Fruit fly (Drosophila melanogaster): ENCODE data around the gene X11L.

X11L gene

dm6 chrX:17636001-17636400, 36.6 kb downstream of the X11L start, which contains the start of the genes CG8289 and CG5800:
Gene CG8289 (minus strand): TSS chrX:17636044.
Gene CG5800 (plus strand): TSS chrX:17636281.
- TF ChIP-seq lola (GFP tag; optimal IDR thresholded peaks at IDR 0.05) (no peak), HLH106 (tag; optimal IDR thresholded peaks at IDR 0.05) (peak; percentile 43), CG9705 (GFP tag; optimal IDR thresholded peaks at IDR 0.05) (no peak), Rel (GFP tag; optimal IDR thresholded peaks at IDR 0.05) (no peak), Rel (tag; optimal IDR thresholded peaks at IDR 0.05) (peak; percentile 69), woc (GFP tag; optimal IDR thresholded peaks at IDR 0.05) (no peak)

DNA sequence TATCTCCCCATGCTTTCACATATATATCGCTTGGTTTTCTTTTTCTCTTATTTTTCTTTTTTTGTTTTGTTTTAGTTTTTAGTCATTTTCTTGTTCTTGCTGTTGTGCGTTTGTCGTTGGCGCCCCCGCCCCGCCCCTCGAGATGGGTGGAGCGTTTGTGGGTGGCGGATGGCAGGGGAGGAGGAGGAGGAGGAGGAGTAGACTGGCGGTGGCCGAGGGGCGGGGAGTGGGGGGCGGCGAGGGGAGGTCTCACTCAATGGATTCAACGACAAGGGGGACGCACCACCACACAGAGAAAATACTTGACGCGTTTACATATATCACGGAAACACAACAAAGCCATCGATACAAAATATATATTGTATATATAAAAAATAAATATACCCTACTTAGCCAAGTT, 41.4 kb downstream of the X11L start:
- TF ChIP-seq pan (optimal IDR thresholded peaks at IDR 0.05) (no peak), Dfd (GFP tag; optimal IDR thresholded peaks at IDR 0.05) (no peak), N (GFP tag; optimal IDR thresholded peaks at IDR 0.05) (no peak), br (GFP tag; optimal IDR thresholded peaks at IDR 0.05) (no peak), rgr (GFP tag; optimal IDR thresholded peaks at IDR 0.05) (no peak), Sp1 (GFP tag; optimal IDR thresholded peaks at IDR 0.05) (no peak), Hr78 (GFP tag; optimal IDR thresholded peaks at IDR 0.05) (no peak), fru (GFP tag; optimal IDR thresholded peaks at IDR 0.05) (no peak), Jra (GFP tag; optimal IDR thresholded peaks at IDR 0.05) (no peak)

DNA sequence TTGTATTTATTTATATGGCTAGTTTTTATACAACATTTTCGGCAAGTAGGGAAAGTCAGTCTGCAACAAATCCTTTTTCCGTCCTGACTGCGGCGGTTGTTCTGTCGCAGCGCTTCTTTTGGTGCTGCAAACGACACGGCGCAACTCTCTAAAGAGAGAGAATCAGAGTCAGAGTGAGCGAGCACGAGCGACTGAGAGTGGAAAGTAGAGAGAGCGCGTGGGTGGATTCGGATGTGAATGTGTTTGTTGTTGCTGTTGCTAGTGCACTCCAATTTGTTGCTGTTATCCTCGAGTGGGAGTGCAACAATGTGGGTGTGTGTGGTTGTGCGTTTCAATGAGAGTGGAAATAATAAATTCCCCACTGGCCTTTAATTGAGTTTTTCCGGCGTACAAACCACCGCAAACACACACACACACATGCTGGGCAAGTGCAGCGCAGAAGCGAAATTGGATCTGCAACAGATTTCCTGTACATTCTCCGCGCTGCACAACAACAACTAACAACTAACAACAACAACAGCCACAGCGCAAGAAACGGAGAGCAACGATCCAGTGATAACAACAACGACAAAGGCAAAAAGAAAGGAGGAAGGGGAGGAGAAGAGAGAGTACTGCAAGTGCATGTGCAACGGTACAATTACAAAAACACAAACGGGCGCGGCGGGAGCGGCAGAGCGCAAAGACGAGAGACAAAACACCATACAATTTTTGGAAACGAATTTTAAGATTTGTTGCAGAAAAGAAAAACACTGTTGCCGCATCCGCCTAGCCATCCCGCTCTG, 52.0 kb downstream of the X11L start:
- TF ChIP-seq CG32264 (GFP tag; optimal IDR thresholded peaks at IDR 0.05): no peak
- TF ChIP-seq fru (GFP tag; optimal IDR thresholded peaks at IDR 0.05): no peak
- TF ChIP-seq Dif (GFP tag; optimal IDR thresholded peaks at IDR 0.05; ENCODE audit: partially characterized antibody): peak; percentile 71
- peak; percentile 37 to 73 for TF ChIP-seq dl (GFP tag; optimal IDR thresholded peaks at IDR 0.05; ENCODE audit: insufficient read depth in 1 of 2, partially characterized antibody in 2 of 2)
- TF ChIP-seq dsf (GFP tag; optimal IDR thresholded peaks at IDR 0.05; ENCODE audit: borderline replicate concordance): no peak
- no peak for TF ChIP-seq Hr78 (GFP tag; optimal IDR thresholded peaks at IDR 0.05)

dm6 chrX:17651998-17652738, 52.8 kb downstream of the X11L start, which contains the start of gene RhoGAPp190:
Gene RhoGAPp190 (minus strand): TSS chrX:17652562.
- no peak for TF ChIP-seq OdsH (GFP tag; optimal IDR thresholded peaks at IDR 0.05)
- TF ChIP-seq dsf (GFP tag; optimal IDR thresholded peaks at IDR 0.05; ENCODE audit: borderline replicate concordance): no peak
- peak; percentile 60 for TF ChIP-seq Dif (GFP tag; optimal IDR thresholded peaks at IDR 0.05; ENCODE audit: partially characterized antibody)
- TF ChIP-seq dmrt93B (GFP tag; optimal IDR thresholded peaks at IDR 0.05): no peak
- no peak for TF ChIP-seq Sp1 (GFP tag; optimal IDR thresholded peaks at IDR 0.05)
- TF ChIP-seq Abd-B (GFP tag; optimal IDR thresholded peaks at IDR 0.05): peak; percentile 32
- TF ChIP-seq Mio (GFP tag; optimal IDR thresholded peaks at IDR 0.05): no peak
- TF ChIP-seq dl (GFP tag; optimal IDR thresholded peaks at IDR 0.05; ENCODE audit: insufficient read depth in 1 of 2, partially characterized antibody in 2 of 2): no peak
- no peak for TF ChIP-seq Rel (GFP tag; optimal IDR thresholded peaks at IDR 0.05)
- peak; percentile 77 for TF ChIP-seq Rel (tag; optimal IDR thresholded peaks at IDR 0.05)
- no peak for TF ChIP-seq sv (GFP tag; optimal IDR thresholded peaks at IDR 0.05)
- no peak for TF ChIP-seq CG9705 (GFP tag; optimal IDR thresholded peaks at IDR 0.05)
- no peak for TF ChIP-seq jim (GFP tag; optimal IDR thresholded peaks at IDR 0.05)
- TF ChIP-seq br (GFP tag; optimal IDR thresholded peaks at IDR 0.05): no peak
- peak; percentile 79 for TF ChIP-seq N (GFP tag; optimal IDR thresholded peaks at IDR 0.05)
